Worm (Caenorhabditis elegans) whole organism, L3 larva: ENCODE results near the gene clec-174.

Experiments
- ama-1 ChIP-seq: fragments of 150-350 bp; optimal IDR thresholded peaks from 2 replicates; lab custom pipeline; 2018
- nhr-11 ChIP-seq: fragments of 150-350 bp; optimal IDR thresholded peaks from 2 replicates; lab custom pipeline; 2014; ENCODE audit warnings: missing biosample characterization, missing genetic modification characterization
- nhr-25 ChIP-seq: sonication (generic microtip); optimal IDR thresholded peaks from 2 replicates; lab custom pipeline; 2017; ENCODE audit warnings: missing biosample characterization, missing genetic modification characterization
- nhr-28 ChIP-seq: fragments of 150-350 bp; optimal IDR thresholded peaks from 2 replicates; lab custom pipeline; 2014; ENCODE audit warnings: missing biosample characterization, missing genetic modification characterization
- nhr-77 ChIP-seq: fragments of 150-350 bp; optimal IDR thresholded peaks from 2 replicates; lab custom pipeline; 2014; ENCODE audit warnings: missing biosample characterization, missing genetic modification characterization
- sea-2 ChIP-seq: fragments of 150-350 bp; sonication (generic microtip); optimal IDR thresholded peaks from 4 replicates; lab custom pipeline; 2014; ENCODE audit warnings: missing biosample characterization, missing genetic modification reagents, missing genetic modification characterization
- unc-39 ChIP-seq: sonication (generic microtip); optimal IDR thresholded peaks from 4 replicates; lab custom pipeline; 2017; ENCODE audit warnings: missing biosample characterization, missing genetic modification characterization

DNA sequence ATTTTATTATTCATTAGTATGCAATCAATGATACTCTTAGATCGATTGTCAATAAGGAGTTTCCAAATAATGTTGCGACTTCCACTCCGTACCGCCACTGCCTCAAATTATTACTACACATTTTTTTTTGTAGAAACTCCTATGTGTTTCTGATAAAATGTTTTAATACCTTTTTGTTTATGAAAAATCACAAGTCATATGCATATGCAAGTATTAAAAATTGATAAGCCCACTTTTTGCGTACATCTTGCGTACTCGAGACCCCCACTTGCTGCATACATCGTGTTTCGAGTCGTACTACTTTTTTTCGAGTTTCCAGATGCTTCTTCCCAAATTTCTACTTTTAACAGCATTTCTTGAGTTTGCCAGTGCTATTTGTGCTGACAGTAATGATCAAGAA lies 23.5 kb upstream of the clec-174 start, which contains the start of gene clec-76:
- no peak for TF ChIP-seq ama-1
- TF ChIP-seq nhr-11: no peak
- no peak for TF ChIP-seq nhr-25 (tag; lab: Kevin White, UChicago)
- TF ChIP-seq sea-2: no peak
- no peak for TF ChIP-seq nhr-28 (tag; lab: Kevin White, UChicago)
- TF ChIP-seq unc-39 (tag; lab: Kevin White, UChicago): no peak
- TF ChIP-seq nhr-77 (tag; lab: Kevin White, UChicago): no peak
